Worm (Caenorhabditis elegans) whole organism, mixed stage, embryonic: ENCODE measurements around the gene Y73C8B.5.

ENCODE experiments used
- bed-3 ChIP-seq: fragments of 200-800 bp; sonication (Bioruptor generic); optimal IDR thresholded peaks from 3 replicates; lab custom pipeline; 2018; ENCODE audit warnings: mild to moderate bottlenecking, missing genetic modification characterization, moderate library complexity, missing compliant biosample characterization
- blmp-1 ChIP-seq: fragments of 150-350 bp; optimal IDR thresholded peaks from 2 replicates; lab custom pipeline; 2014; ENCODE audit warnings: missing biosample characterization, missing genetic modification characterization
- ceh-39 ChIP-seq: fragments of 150-350 bp; optimal IDR thresholded peaks from 2 replicates; lab custom pipeline; 2014; ENCODE audit warnings: missing biosample characterization, missing genetic modification characterization
- ceh-43 ChIP-seq: fragments of 200-800 bp; sonication (Bioruptor generic); optimal IDR thresholded peaks from 2 replicates; lab custom pipeline; 2018; ENCODE audit warnings: mild to moderate bottlenecking, missing genetic modification characterization, moderate library complexity, missing compliant biosample characterization
- ces-1 ChIP-seq: fragments of 150-350 bp; optimal IDR thresholded peaks from 2 replicates; lab custom pipeline; 2014; ENCODE audit warnings: missing biosample characterization, missing genetic modification reagents, missing genetic modification characterization
- cnd-1 ChIP-seq: fragments of 200-800 bp; sonication (Bioruptor generic); optimal IDR thresholded peaks from 2 replicates; lab custom pipeline; 2018; ENCODE audit warnings: mild to moderate bottlenecking, missing genetic modification characterization, missing compliant biosample characterization
- drap-1 ChIP-seq: fragments of 200-800 bp; sonication (Bioruptor generic); optimal IDR thresholded peaks from 3 replicates; lab custom pipeline; 2018; ENCODE audit warnings: mild to moderate bottlenecking, missing genetic modification characterization, missing compliant biosample characterization
- elt-1 ChIP-seq: sonication (generic microtip); optimal IDR thresholded peaks from 2 replicates; lab custom pipeline; 2017; ENCODE audit warnings: missing genetic modification characterization, mild to moderate bottlenecking, missing compliant biosample characterization, antibody characterized with exemption, moderate library complexity, borderline replicate concordance; ENCODE audit not compliant: insufficient read depth
- elt-3 ChIP-seq: fragments of 150-350 bp; optimal IDR thresholded peaks from 2 replicates; lab custom pipeline; 2014; ENCODE audit warnings: missing biosample characterization, missing genetic modification characterization
- flh-1 ChIP-seq: fragments of 200-800 bp; sonication (Bioruptor generic); optimal IDR thresholded peaks from 2 replicates; lab custom pipeline; 2018; ENCODE audit warnings: mild to moderate bottlenecking, missing genetic modification characterization, moderate library complexity, missing compliant biosample characterization
- ham-2 ChIP-seq: fragments of 200-800 bp; sonication (Bioruptor generic); optimal IDR thresholded peaks from 2 replicates; lab custom pipeline; 2018; ENCODE audit warnings: mild to moderate bottlenecking, missing genetic modification characterization, missing compliant biosample characterization
- hlh-1 ChIP-seq: fragments of 150-350 bp; optimal IDR thresholded peaks from 2 replicates; lab custom pipeline; 2014; ENCODE audit warnings: missing biosample characterization, missing genetic modification reagents, missing genetic modification characterization
- lin-13 ChIP-seq: fragments of 150-350 bp; optimal IDR thresholded peaks from 2 replicates; lab custom pipeline; 2014; ENCODE audit warnings: missing biosample characterization, missing genetic modification characterization
- lin-32 ChIP-seq: fragments of 200-800 bp; sonication (Bioruptor generic); optimal IDR thresholded peaks from 2 replicates; lab custom pipeline; 2018; ENCODE audit warnings: mild to moderate bottlenecking, missing genetic modification characterization, missing compliant biosample characterization
- lsy-2 ChIP-seq: fragments of 150-350 bp; optimal IDR thresholded peaks from 2 replicates; lab custom pipeline; 2014; ENCODE audit warnings: missing biosample characterization, missing genetic modification characterization
- mab-5 ChIP-seq: fragments of 150-350 bp; optimal IDR thresholded peaks from 2 replicates; lab custom pipeline; 2014; ENCODE audit warnings: missing biosample characterization, missing genetic modification characterization
- mep-1 ChIP-seq: fragments of 150-350 bp; optimal IDR thresholded peaks from 2 replicates; lab custom pipeline; 2017; ENCODE audit warnings: missing biosample characterization, missing genetic modification reagents, missing genetic modification characterization, inconsistent platforms
- nhr-12 ChIP-seq: fragments of 150-350 bp; optimal IDR thresholded peaks from 2 replicates; lab custom pipeline; 2014; ENCODE audit warnings: missing biosample characterization, missing genetic modification characterization
- nhr-2 ChIP-seq: fragments of 150-350 bp; optimal IDR thresholded peaks from 2 replicates; lab custom pipeline; 2014; ENCODE audit warnings: missing biosample characterization, missing genetic modification characterization
- nhr-237 ChIP-seq: fragments of 150-350 bp; optimal IDR thresholded peaks from 2 replicates; lab custom pipeline; 2014; ENCODE audit warnings: missing biosample characterization, missing genetic modification characterization
- nhr-28 ChIP-seq: fragments of 150-350 bp; optimal IDR thresholded peaks from 2 replicates; lab custom pipeline; 2014; ENCODE audit warnings: missing biosample characterization, missing genetic modification characterization
- nhr-76 ChIP-seq: sonication (generic microtip); optimal IDR thresholded peaks from 2 replicates; lab custom pipeline; 2017; ENCODE audit warnings: missing biosample characterization, missing genetic modification characterization
- pha-4 ChIP-seq: fragments of 150-350 bp; optimal IDR thresholded peaks from 2 replicates; lab custom pipeline; 2018; ENCODE audit warnings: missing biosample characterization, missing genetic modification reagents, missing genetic modification characterization
- sem-2 ChIP-seq: fragments of 200-800 bp; sonication (Bioruptor generic); optimal IDR thresholded peaks from 2 replicates; lab custom pipeline; 2018; ENCODE audit warnings: mild to moderate bottlenecking, missing genetic modification characterization, missing compliant biosample characterization
- sptf-1 ChIP-seq: sonication (generic microtip); optimal IDR thresholded peaks from 2 replicates; lab custom pipeline; 2017; ENCODE audit warnings: mild to moderate bottlenecking, missing genetic modification characterization, moderate library complexity, missing compliant biosample characterization
- tbx-8 ChIP-seq: fragments of 200-800 bp; sonication (Bioruptor generic); optimal IDR thresholded peaks from 2 replicates; lab custom pipeline; 2018; ENCODE audit warnings: mild to moderate bottlenecking, missing genetic modification characterization, moderate library complexity, missing compliant biosample characterization
- unc-120 ChIP-seq: sonication (generic microtip); optimal IDR thresholded peaks from 2 replicates; lab custom pipeline; 2017; ENCODE audit warnings: missing genetic modification characterization, missing compliant biosample characterization; ENCODE audit not compliant: poor library complexity, severe bottlenecking
- unc-39 ChIP-seq: fragments of 150-350 bp; optimal IDR thresholded peaks from 2 replicates; lab custom pipeline; 2014; ENCODE audit warnings: missing biosample characterization, missing genetic modification characterization
- unc-62 ChIP-seq: fragments of 150-350 bp; optimal IDR thresholded peaks from 2 replicates; lab custom pipeline; 2014; ENCODE audit warnings: missing biosample characterization, missing genetic modification reagents, missing genetic modification characterization
- zip-8 ChIP-seq: fragments of 150-350 bp; optimal IDR thresholded peaks from 2 replicates; lab custom pipeline; 2014; ENCODE audit warnings: missing biosample characterization, missing genetic modification characterization
- ztf-11 ChIP-seq: fragments of 150-350 bp; optimal IDR thresholded peaks from 2 replicates; lab custom pipeline; 2014; ENCODE audit warnings: missing biosample characterization, missing genetic modification characterization

The Y73C8B.5 gene

ce11 chrV:3208940-3209339, 11.9 kb downstream of the Y73C8B.5 start:
- TF ChIP-seq hlh-1 (tag; lab: Kevin White, UChicago), result peak; percentile 51
- TF ChIP-seq sptf-1 (tag; lab: Kevin White, UChicago), result no peak

ce11 chrV:3210147-3210546, 13.1 kb downstream of the Y73C8B.5 start, which contains the start of gene apx-1:
Gene apx-1 (plus strand): TSS chrV:3210196.
- no peak for TF ChIP-seq lin-32 (GFP tag; lab: Kevin White, UChicago)
- TF ChIP-seq flh-1 (GFP tag; lab: Kevin White, UChicago), result no peak
- TF ChIP-seq pha-4 (tag; lab: Kevin White, UChicago), result no peak
- TF ChIP-seq unc-120, result no peak
- no peak for TF ChIP-seq lin-13 (tag; lab: Kevin White, UChicago)
- no peak for TF ChIP-seq elt-1 (tag; lab: Kevin White, UChicago)
- TF ChIP-seq cnd-1, result no peak
- no peak for TF ChIP-seq ceh-39 (tag; lab: Kevin White, UChicago)
- TF ChIP-seq zip-8 (tag; lab: Kevin White, UChicago), result no peak
- TF ChIP-seq blmp-1 (tag; lab: Kevin White, UChicago), result no peak
- TF ChIP-seq nhr-237, result no peak
- no peak for TF ChIP-seq mep-1
- TF ChIP-seq unc-39 (tag; lab: Kevin White, UChicago), result no peak

- TF ChIP-seq elt-3 (tag; lab: Kevin White, UChicago) (no peak), drap-1 (no peak), lsy-2 (tag; lab: Kevin White, UChicago) (no peak), nhr-76 (tag; lab: Kevin White, UChicago) (no peak), blmp-1 (tag; lab: Kevin White, UChicago) (no peak), nhr-12 (tag; lab: Kevin White, UChicago) (no peak), pha-4 (tag; lab: Kevin White, UChicago) (no peak), unc-120 (no peak), cnd-1 (no peak), lin-32 (GFP tag; lab: Kevin White, UChicago) (no peak), ceh-43 (GFP tag; lab: Kevin White, UChicago) (no peak), sptf-1 (tag; lab: Kevin White, UChicago) (no peak), mab-5 (no peak), hlh-1 (tag; lab: Kevin White, UChicago) (no peak), sem-2 (GFP tag; lab: Kevin White, UChicago) (no peak), nhr-2 (tag; lab: Kevin White, UChicago) (no peak), zip-8 (tag; lab: Kevin White, UChicago) (no peak), nhr-237 (no peak)
Observed at ce11 chrV:3218604-3219003, 21.5 kb downstream of the Y73C8B.5 start.

DNA sequence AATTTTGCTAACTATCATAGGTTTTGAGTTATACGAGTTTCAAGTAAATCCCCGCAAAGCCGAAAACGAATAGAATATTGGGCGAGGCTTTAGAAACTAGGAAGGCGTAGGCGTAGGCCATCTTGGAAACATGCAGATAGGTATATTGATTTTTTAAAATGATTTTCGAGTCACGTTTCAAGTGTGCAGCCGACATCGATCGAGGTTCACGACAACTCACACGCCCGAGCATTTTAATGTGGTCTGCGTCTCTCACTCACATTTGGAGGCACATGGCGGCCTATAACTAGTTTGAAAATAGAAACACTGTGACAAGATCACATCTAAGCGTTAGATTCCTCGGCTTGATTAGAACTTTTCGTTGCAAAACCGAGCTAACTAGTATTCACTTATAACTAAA, 30.3 kb downstream of the Y73C8B.5 start, which contains the start of gene K08D9.2:
TSS of gene K08D9.2 (plus strand) at position 301 of the 400 bp plus-strand sequence.
- TF ChIP-seq blmp-1 (tag; lab: Kevin White, UChicago) (no peak), lsy-2 (tag; lab: Kevin White, UChicago) (no peak), cnd-1 (no peak), lin-13 (tag; lab: Kevin White, UChicago) (no peak), nhr-76 (tag; lab: Kevin White, UChicago) (no peak), nhr-237 (no peak), hlh-1 (tag; lab: Kevin White, UChicago) (no peak), pha-4 (tag; lab: Kevin White, UChicago) (no peak), elt-3 (tag; lab: Kevin White, UChicago) (no peak), unc-62 (GFP tag; lab: Kevin White, UChicago) (no peak), ham-2 (GFP tag; lab: Kevin White, UChicago) (no peak), drap-1 (no peak), ztf-11 (tag; lab: Kevin White, UChicago) (no peak), nhr-2 (tag; lab: Kevin White, UChicago) (no peak), ces-1 (GFP tag; lab: Kevin White, UChicago) (no peak), nhr-12 (tag; lab: Kevin White, UChicago) (no peak), ceh-39 (tag; lab: Kevin White, UChicago) (no peak)
- TF ChIP-seq, all 35 proteins: peak for 0

ce11 chrV:3230150-3230549, 33.1 kb downstream of the Y73C8B.5 start:
- TF ChIP-seq ceh-39 (tag; lab: Kevin White, UChicago), result no peak
- no peak for TF ChIP-seq lin-13 (tag; lab: Kevin White, UChicago)
- TF ChIP-seq elt-3 (tag; lab: Kevin White, UChicago), result no peak
- no peak for TF ChIP-seq nhr-28
- TF ChIP-seq ceh-43 (GFP tag; lab: Kevin White, UChicago), result no peak
- no peak for TF ChIP-seq drap-1
- no peak for TF ChIP-seq bed-3
- TF ChIP-seq ham-2 (GFP tag; lab: Kevin White, UChicago), result no peak
- no peak for TF ChIP-seq tbx-8 (GFP tag; lab: Kevin White, UChicago)
- TF ChIP-seq pha-4 (tag; lab: Kevin White, UChicago), result no peak
- TF ChIP-seq cnd-1, result no peak
- TF ChIP-seq blmp-1 (tag; lab: Kevin White, UChicago), result no peak
- no peak for TF ChIP-seq sptf-1 (tag; lab: Kevin White, UChicago)
- TF ChIP-seq sem-2 (GFP tag; lab: Kevin White, UChicago), result no peak
- no peak for TF ChIP-seq nhr-12 (tag; lab: Kevin White, UChicago)
